Worm (Caenorhabditis elegans) whole organism, young adult: ENCODE results near the gene M02B7.2.
A peak's percentile ranks its signal among the peaks of the same experiment; 100 is the strongest.

Source experiments
- F57C9.4 ChIP-seq: sonication (generic microtip); optimal IDR thresholded peaks from 2 replicates; lab custom pipeline; 2017; ENCODE audit warnings: mild to moderate bottlenecking, missing genetic modification characterization, missing compliant biosample characterization
- Y79H2A.3 ChIP-seq: fragments of 200-800 bp; sonication (Bioruptor generic); conservative IDR thresholded peaks from 2 replicates; pipeline ENCODE4 v1.3.6; 2022; ENCODE audit warnings: missing genetic modification reagents, missing genetic modification characterization, missing compliant biosample characterization
- ZK185.1 ChIP-seq: sonication (generic microtip); optimal IDR thresholded peaks from 2 replicates; lab custom pipeline; 2016; ENCODE audit warnings: mild to moderate bottlenecking, missing genetic modification characterization, missing compliant biosample characterization; ENCODE audit not compliant: poor library complexity, severe bottlenecking
- akir-1 ChIP-seq: fragments of 200-800 bp; sonication (Bioruptor generic); optimal IDR thresholded peaks from 2 replicates; lab custom pipeline; 2018; ENCODE audit warnings: mild to moderate bottlenecking, missing genetic modification characterization, moderate library complexity, missing compliant biosample characterization
- atf-7 ChIP-seq: sonication (generic microtip); optimal IDR thresholded peaks from 2 replicates; lab custom pipeline; 2017; ENCODE audit warnings: mild to moderate bottlenecking, missing genetic modification characterization, missing compliant biosample characterization
- athp-1 ChIP-seq: sonication (generic microtip); optimal IDR thresholded peaks from 2 replicates; lab custom pipeline; 2017; ENCODE audit warnings: mild to moderate bottlenecking, missing genetic modification characterization, missing compliant biosample characterization
- bed-1 ChIP-seq: fragments of 200-800 bp; sonication (Bioruptor generic); IDR thresholded peaks from 2 replicates; pipeline ENCODE4 v1.3.6; 2022; ENCODE audit warnings: missing genetic modification reagents, missing genetic modification characterization, missing compliant biosample characterization
- ceh-27 ChIP-seq: fragments of 200-800 bp; sonication (Bioruptor generic); optimal IDR thresholded peaks from 2 replicates; lab custom pipeline; 2018; ENCODE audit warnings: mild to moderate bottlenecking, missing genetic modification characterization, moderate library complexity, missing compliant biosample characterization
- dpff-1 ChIP-seq: sonication (generic microtip); optimal IDR thresholded peaks from 2 replicates; lab custom pipeline; 2017; ENCODE audit warnings: mild to moderate bottlenecking, missing genetic modification characterization, missing compliant biosample characterization
- egl-44 ChIP-seq: fragments of 200-800 bp; sonication (Bioruptor generic); IDR thresholded peaks from 2 replicates; pipeline ENCODE4 v1.3.6; 2022; ENCODE audit warnings: missing genetic modification reagents, missing genetic modification characterization, missing compliant biosample characterization
- ets-4 ChIP-seq: fragments of 200-800 bp; sonication (Bioruptor generic); optimal IDR thresholded peaks from 2 replicates; lab custom pipeline; 2018; ENCODE audit warnings: mild to moderate bottlenecking, missing genetic modification characterization, missing compliant biosample characterization
- gei-17 ChIP-seq: fragments of 200-800 bp; sonication (Bioruptor generic); optimal IDR thresholded peaks from 2 replicates; lab custom pipeline; 2018; ENCODE audit warnings: mild to moderate bottlenecking, missing genetic modification characterization, missing compliant biosample characterization
- hlh-12 ChIP-seq: sonication (generic microtip); optimal IDR thresholded peaks from 2 replicates; lab custom pipeline; 2016; ENCODE audit warnings: missing genetic modification characterization, missing compliant biosample characterization
- hlh-26 ChIP-seq: fragments of 200-800 bp; sonication (Bioruptor generic); conservative IDR thresholded peaks from 2 replicates; pipeline ENCODE4 v1.3.6; 2022; ENCODE audit warnings: missing genetic modification reagents, missing genetic modification characterization, missing compliant biosample characterization
- madf-3 ChIP-seq: fragments of 200-800 bp; sonication (Bioruptor generic); IDR thresholded peaks from 2 replicates; pipeline ENCODE4 v1.3.6; 2022; ENCODE audit warnings: missing genetic modification reagents, missing genetic modification characterization, missing compliant biosample characterization
- madf-8 ChIP-seq: fragments of 200-800 bp; sonication (Bioruptor generic); conservative IDR thresholded peaks from 2 replicates; pipeline ENCODE4 v1.3.6; 2022; ENCODE audit warnings: missing genetic modification reagents, missing genetic modification characterization, missing compliant biosample characterization
- mel-28 ChIP-seq: sonication (generic microtip); optimal IDR thresholded peaks from 2 replicates; lab custom pipeline; 2016; ENCODE audit warnings: borderline replicate concordance, mild to moderate bottlenecking, missing genetic modification characterization, missing compliant biosample characterization
- mxl-1 ChIP-seq: sonication (generic microtip); optimal IDR thresholded peaks from 2 replicates; lab custom pipeline; 2016; ENCODE audit warnings: missing genetic modification characterization, missing compliant biosample characterization
- nfya-2 ChIP-seq: fragments of 200-800 bp; sonication (Bioruptor generic); IDR thresholded peaks from 2 replicates; pipeline ENCODE4 v1.3.6; 2022; ENCODE audit warnings: missing genetic modification reagents, missing genetic modification characterization, missing compliant biosample characterization
- nhr-80 ChIP-seq: sonication (generic microtip); optimal IDR thresholded peaks from 2 replicates; lab custom pipeline; 2016; ENCODE audit warnings: missing genetic modification characterization, missing compliant biosample characterization
- nhr-90 ChIP-seq: sonication (generic microtip); optimal IDR thresholded peaks from 2 replicates; lab custom pipeline; 2016; ENCODE audit warnings: missing genotype, mild to moderate bottlenecking, missing genetic modification characterization, missing compliant biosample characterization
- snpc-1.3 ChIP-seq: sonication (generic microtip); optimal IDR thresholded peaks from 2 replicates; lab custom pipeline; 2017; ENCODE audit warnings: missing genetic modification characterization, mild to moderate bottlenecking, missing compliant biosample characterization, antibody characterized with exemption, moderate library complexity, missing genotype, missing genetic modification reagents; ENCODE audit not compliant: insufficient read depth
- tbp1 ChIP-seq: fragments of 200-800 bp; sonication (Bioruptor generic); optimal IDR thresholded peaks from 2 replicates; lab custom pipeline; 2018; ENCODE audit warnings: mild to moderate bottlenecking, missing genetic modification characterization, missing compliant biosample characterization
- zfh-2 ChIP-seq: fragments of 200-800 bp; sonication (Bioruptor generic); conservative IDR thresholded peaks from 2 replicates; pipeline ENCODE4 v1.3.6; 2022; ENCODE audit warnings: missing genetic modification reagents, missing genetic modification characterization, missing compliant biosample characterization
- ztf-25 ChIP-seq: fragments of 200-800 bp; sonication (Bioruptor generic); IDR thresholded peaks from 2 replicates; pipeline ENCODE4 v1.3.6; 2022; ENCODE audit warnings: missing genetic modification reagents, missing genetic modification characterization, missing compliant biosample characterization

The M02B7.2 gene

DNA sequence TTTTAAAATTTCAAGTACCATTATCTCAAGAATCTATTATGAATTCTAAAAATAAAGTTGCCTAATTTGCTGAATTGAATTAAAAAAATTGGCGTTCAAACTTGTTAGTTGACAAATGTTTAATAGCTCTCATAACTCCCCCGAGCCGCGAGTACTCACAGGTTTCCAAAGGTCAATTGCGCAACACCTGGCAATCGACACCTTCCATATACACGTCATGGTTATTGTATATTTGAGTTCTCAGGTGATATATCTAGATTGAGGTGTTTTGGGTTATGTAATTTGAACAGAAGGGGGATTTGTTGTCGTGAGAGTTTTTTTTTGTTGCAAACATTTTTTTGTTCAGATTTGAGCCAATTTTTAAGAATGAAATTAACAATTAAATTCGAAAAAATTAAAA is 41.2 kb downstream of the M02B7.2 start:
- no peak for TF ChIP-seq tbp1 (GFP tag; lab: Kevin White, UChicago)

- TF ChIP-seq ZK185.1 (tag; lab: Kevin White, UChicago) (no peak), madf-3 (GFP tag; lab: Robert Waterston, UW) (0 out of 2 replicates have a peak, but pooled peaks have one; percentile 19), zfh-2 (GFP tag; lab: Robert Waterston, UW) (peak; percentile 40; the same call in 1 of the 2 replicates), mel-28 (tag; lab: Kevin White, UChicago) (no peak)
Measured at ce11 chrIV:3847489-3847888, 44.1 kb downstream of the M02B7.2 start.

DNA sequence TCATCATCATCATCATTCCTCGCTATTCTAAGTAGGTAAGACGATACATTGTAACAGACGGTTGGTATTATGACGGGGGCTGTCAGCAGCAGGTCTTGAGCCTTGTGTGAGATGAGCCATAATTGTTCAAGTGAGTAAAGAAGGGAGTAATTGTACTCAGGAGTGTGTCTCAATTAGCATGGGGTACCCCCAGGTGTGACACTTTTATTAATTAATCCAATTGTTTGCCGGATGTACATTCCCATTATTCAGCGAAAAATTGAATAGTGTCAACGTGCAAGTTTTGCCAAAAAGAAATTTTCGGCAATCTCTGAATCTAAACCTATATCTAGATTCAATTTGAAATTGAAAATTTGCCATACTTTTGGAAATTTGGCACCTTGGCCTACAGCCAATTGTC is 45.6 kb downstream of the M02B7.2 start:
- no peak for TF ChIP-seq ceh-27
- TF ChIP-seq ets-4 (GFP tag; lab: Kevin White, UChicago): no peak
- no peak for TF ChIP-seq Y79H2A.3 (GFP tag; lab: Robert Waterston, UW)
- no peak for TF ChIP-seq hlh-26
- no peak for TF ChIP-seq dpff-1 (tag; lab: Kevin White, UChicago)
- TF ChIP-seq athp-1 (tag; lab: Kevin White, UChicago): no peak
- TF ChIP-seq hlh-12 (tag; lab: Kevin White, UChicago): no peak
- TF ChIP-seq nhr-80: no peak
- TF ChIP-seq nfya-2 (GFP tag; lab: Robert Waterston, UW): no peak
- no peak for TF ChIP-seq egl-44 (GFP tag; lab: Robert Waterston, UW)
- no peak for TF ChIP-seq akir-1 (GFP tag; lab: Kevin White, UChicago)
- no peak for TF ChIP-seq F57C9.4
- no peak for TF ChIP-seq bed-1 (GFP tag; lab: Robert Waterston, UW)

ce11 chrIV:3853557-3853956 is 50.2 kb downstream of the M02B7.2 start:
- no peak for TF ChIP-seq madf-8 (GFP tag; lab: Robert Waterston, UW)
- TF ChIP-seq mxl-1 (tag; lab: Kevin White, UChicago): no peak
- no peak for TF ChIP-seq nhr-90
- no peak for TF ChIP-seq atf-7 (tag; lab: Kevin White, UChicago)
- no peak for TF ChIP-seq snpc-1.3 (tag; lab: Kevin White, UChicago)
- TF ChIP-seq hlh-26: no peak
- TF ChIP-seq gei-17 (GFP tag; lab: Kevin White, UChicago): no peak
- TF ChIP-seq ztf-25: no peak
